Worm (Caenorhabditis elegans) whole organism, L2 larva: ENCODE results near the gene Y14H12B.1.

ENCODE experiments used
- C34F6.9 ChIP-seq: fragments of 150-350 bp; optimal IDR thresholded peaks from 2 replicates; lab custom pipeline; 2014; ENCODE audit warnings: missing biosample characterization, missing genetic modification characterization
- F13H6.1 ChIP-seq: sonication (generic microtip); optimal IDR thresholded peaks from 2 replicates; lab custom pipeline; 2016; ENCODE audit warnings: missing genetic modification characterization, missing compliant biosample characterization
- R02D3.7 ChIP-seq: fragments of 150-350 bp; optimal IDR thresholded peaks from 2 replicates; lab custom pipeline; 2014; ENCODE audit warnings: missing biosample characterization, missing genetic modification characterization
- ZK546.5 ChIP-seq: sonication (generic microtip); optimal IDR thresholded peaks from 2 replicates; lab custom pipeline; 2017; ENCODE audit warnings: missing biosample characterization, missing genetic modification characterization
- alr-1 ChIP-seq: fragments of 150-350 bp; optimal IDR thresholded peaks from 2 replicates; lab custom pipeline; 2014; ENCODE audit warnings: missing biosample characterization, missing genetic modification characterization
- aly-2 ChIP-seq: fragments of 150-350 bp; optimal IDR thresholded peaks from 2 replicates; lab custom pipeline; 2014; ENCODE audit warnings: missing biosample characterization, missing genetic modification characterization
- ama-1 ChIP-seq: fragments of 150-350 bp; optimal IDR thresholded peaks from 2 replicates; lab custom pipeline; 2018; ENCODE audit warnings: inconsistent platforms
- blmp-1 ChIP-seq: sonication (generic microtip); optimal IDR thresholded peaks from 2 replicates; lab custom pipeline; 2017; ENCODE audit warnings: missing genetic modification characterization, mild to moderate bottlenecking, missing compliant biosample characterization, antibody characterized with exemption, moderate library complexity; ENCODE audit not compliant: insufficient read depth
- ceh-16 ChIP-seq: fragments of 150-350 bp; optimal IDR thresholded peaks from 2 replicates; lab custom pipeline; 2014; ENCODE audit warnings: missing biosample characterization, missing genetic modification characterization
- ceh-82 ChIP-seq: fragments of 150-350 bp; optimal IDR thresholded peaks from 2 replicates; lab custom pipeline; 2014; ENCODE audit warnings: missing biosample characterization, missing genetic modification characterization
- crh-2 ChIP-seq: sonication (generic microtip); optimal IDR thresholded peaks from 2 replicates; lab custom pipeline; 2017; ENCODE audit warnings: missing biosample characterization, missing genetic modification characterization
- dmd-4 ChIP-seq: sonication (generic microtip); optimal IDR thresholded peaks from 2 replicates; lab custom pipeline; 2017; ENCODE audit warnings: missing biosample characterization, missing genetic modification characterization
- egl-27 ChIP-seq: sonication (generic microtip); optimal IDR thresholded peaks from 3 replicates; lab custom pipeline; 2017; ENCODE audit warnings: missing biosample characterization, missing genetic modification reagents, missing genetic modification characterization
- elt-1 ChIP-seq: fragments of 150-350 bp; optimal IDR thresholded peaks from 2 replicates; lab custom pipeline; 2014; ENCODE audit warnings: missing biosample characterization, missing genetic modification characterization
- elt-3 ChIP-seq: sonication (generic microtip); optimal IDR thresholded peaks from 2 replicates; lab custom pipeline; 2017; ENCODE audit warnings: missing biosample characterization, missing genetic modification characterization
- fos-1 ChIP-seq: fragments of 150-350 bp; optimal IDR thresholded peaks from 2 replicates; lab custom pipeline; 2014; ENCODE audit warnings: missing biosample characterization, missing genetic modification characterization
- gmeb-1 ChIP-seq: fragments of 150-350 bp; optimal IDR thresholded peaks from 2 replicates; lab custom pipeline; 2014; ENCODE audit warnings: missing biosample characterization, missing genetic modification characterization
- lin-11 ChIP-seq: fragments of 150-350 bp; sonication (generic microtip); optimal IDR thresholded peaks from 2 replicates; lab custom pipeline; 2014; ENCODE audit warnings: missing biosample characterization, missing genetic modification characterization, inconsistent platforms, mixed read lengths
- lin-13 ChIP-seq: fragments of 150-350 bp; optimal IDR thresholded peaks from 2 replicates; lab custom pipeline; 2014; ENCODE audit warnings: missing biosample characterization, missing genetic modification reagents, missing genetic modification characterization
- lsy-2 ChIP-seq, 2 experiments: fragments of 150-350 bp in 1 of 2; sonication (generic microtip) in 1 of 2; optimal IDR thresholded peaks; 2 replicates each; lab custom pipeline; 2014 to 2017; ENCODE audit warnings: missing biosample characterization in 2 of 2, missing genetic modification characterization in 2 of 2
- mab-5 ChIP-seq: fragments of 150-350 bp; optimal IDR thresholded peaks from 2 replicates; lab custom pipeline; 2014; ENCODE audit warnings: missing biosample characterization, missing genetic modification characterization
- mbf-1 ChIP-seq: sonication (generic microtip); optimal IDR thresholded peaks from 2 replicates; lab custom pipeline; 2017; ENCODE audit warnings: missing biosample characterization, missing genetic modification characterization
- mdl-1 ChIP-seq, 2 experiments: fragments of 150-350 bp in 1 of 2; sonication (generic microtip) in 1 of 2; optimal IDR thresholded peaks; 2 replicates each; lab custom pipeline; 2017; ENCODE audit warnings: missing biosample characterization in 2 of 2, missing genetic modification characterization in 2 of 2
- nhr-11 ChIP-seq: fragments of 150-350 bp; optimal IDR thresholded peaks from 2 replicates; lab custom pipeline; 2014; ENCODE audit warnings: missing biosample characterization, missing genetic modification characterization
- nhr-12 ChIP-seq: fragments of 150-350 bp; optimal IDR thresholded peaks from 2 replicates; lab custom pipeline; 2014; ENCODE audit warnings: missing biosample characterization, missing genetic modification characterization
- nhr-129 ChIP-seq: fragments of 150-350 bp; optimal IDR thresholded peaks from 2 replicates; lab custom pipeline; 2014; ENCODE audit warnings: missing biosample characterization, missing genetic modification characterization
- nhr-21 ChIP-seq: fragments of 150-350 bp; optimal IDR thresholded peaks from 2 replicates; lab custom pipeline; 2014; ENCODE audit warnings: missing biosample characterization, missing genetic modification characterization
- nhr-23 ChIP-seq: fragments of 150-350 bp; optimal IDR thresholded peaks from 2 replicates; lab custom pipeline; 2014; ENCODE audit warnings: missing biosample characterization, missing genetic modification reagents, missing genetic modification characterization
- nhr-237 ChIP-seq: fragments of 150-350 bp; optimal IDR thresholded peaks from 2 replicates; lab custom pipeline; 2014; ENCODE audit warnings: missing biosample characterization, missing genetic modification characterization
- nhr-25 ChIP-seq: fragments of 150-350 bp; sonication (generic microtip); optimal IDR thresholded peaks from 3 replicates; lab custom pipeline; 2014; ENCODE audit warnings: missing biosample characterization, missing genetic modification characterization
- nhr-6 ChIP-seq: fragments of 150-350 bp; optimal IDR thresholded peaks from 2 replicates; lab custom pipeline; 2014; ENCODE audit warnings: missing biosample characterization, missing genetic modification characterization
- peb-1 ChIP-seq: fragments of 150-350 bp; optimal IDR thresholded peaks from 2 replicates; lab custom pipeline; 2014; ENCODE audit warnings: missing biosample characterization, missing genetic modification characterization
- skn-1 ChIP-seq: sonication (generic microtip); optimal IDR thresholded peaks from 2 replicates; lab custom pipeline; 2017; ENCODE audit warnings: missing biosample characterization, missing genetic modification characterization
- sma-3 ChIP-seq: sonication (generic microtip); optimal IDR thresholded peaks from 2 replicates; lab custom pipeline; 2016; ENCODE audit warnings: missing genetic modification reagents, missing genetic modification characterization, missing compliant biosample characterization
- sma-9 ChIP-seq, 2 experiments: fragments of 150-350 bp in 1 of 2; sonication (generic microtip) in 1 of 2; optimal IDR thresholded peaks; 2 replicates each; lab custom pipeline; 2014 to 2016; ENCODE audit warnings: missing genetic modification characterization in 2 of 2, mild to moderate bottlenecking in 1 of 2, missing biosample characterization in 1 of 2, missing compliant biosample characterization in 1 of 2, missing genetic modification reagents in 1 of 2, moderate library complexity in 1 of 2
- unc-39 ChIP-seq: fragments of 150-350 bp; optimal IDR thresholded peaks from 2 replicates; lab custom pipeline; 2014; ENCODE audit warnings: missing biosample characterization, missing genetic modification characterization
- unc-55 ChIP-seq: fragments of 150-350 bp; sonication (generic microtip); optimal IDR thresholded peaks from 3 replicates; lab custom pipeline; 2014; ENCODE audit warnings: missing biosample characterization, missing genetic modification reagents, missing genetic modification characterization
- unc-62 ChIP-seq: fragments of 150-350 bp; optimal IDR thresholded peaks from 2 replicates; lab custom pipeline; 2014; ENCODE audit warnings: missing biosample characterization, missing genetic modification reagents, missing genetic modification characterization
- zag-1 ChIP-seq: fragments of 150-350 bp; optimal IDR thresholded peaks from 2 replicates; lab custom pipeline; 2014; ENCODE audit warnings: missing biosample characterization, missing genetic modification characterization
- ztf-1 ChIP-seq: fragments of 200-800 bp; sonication (Bioruptor generic); conservative IDR thresholded peaks from 2 replicates; pipeline ENCODE4 v1.3.6; 2022; ENCODE audit warnings: missing genetic modification characterization, missing compliant biosample characterization
- ztf-11 ChIP-seq: sonication (generic microtip); optimal IDR thresholded peaks from 2 replicates; lab custom pipeline; 2017; ENCODE audit warnings: missing biosample characterization, missing genetic modification characterization
- ztf-4 ChIP-seq: fragments of 150-350 bp; optimal IDR thresholded peaks from 2 replicates; lab custom pipeline; 2014; ENCODE audit warnings: missing biosample characterization, missing genetic modification characterization

Gene Y14H12B.1

DNA sequence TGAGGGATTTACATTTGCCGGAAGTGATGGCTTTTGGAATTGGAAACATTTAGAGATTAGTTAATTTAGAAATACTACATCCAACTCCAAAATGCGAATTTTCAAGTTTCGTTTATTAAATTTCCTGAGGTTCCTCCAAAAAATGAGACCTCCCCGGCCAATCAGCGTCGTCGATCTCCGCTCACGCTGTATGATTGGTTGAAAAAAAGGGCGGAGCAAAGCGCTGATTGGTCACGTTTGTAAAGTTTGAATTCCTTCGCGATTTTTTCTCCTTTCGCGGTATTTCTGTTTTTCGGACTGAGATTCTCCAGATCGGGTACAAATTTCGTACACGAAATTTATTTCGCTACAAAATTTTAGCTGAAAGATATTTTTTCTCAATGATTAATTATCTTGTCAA lies 13.2 kb downstream of the Y14H12B.1 start:
- TF ChIP-seq ztf-1 (GFP tag; lab: Robert Waterston, UW) (no peak), R02D3.7 (tag; lab: Kevin White, UChicago) (no peak), C34F6.9 (tag; lab: Kevin White, UChicago) (no peak), dmd-4 (no peak), mab-5 (tag; lab: Kevin White, UChicago) (no peak), ZK546.5 (tag; lab: Kevin White, UChicago) (no peak), skn-1 (tag; lab: Kevin White, UChicago) (no peak), elt-1 (tag; lab: Kevin White, UChicago) (no peak), ceh-16 (tag; lab: Kevin White, UChicago) (no peak), sma-9 (GFP tag; optimal IDR thresholded peaks at IDR 0.05; lab: Kevin White, UChicago) (no peak), sma-9 (tag; optimal IDR thresholded peaks at IDR 0.05; lab: Kevin White, UChicago) (no peak), blmp-1 (tag; lab: Kevin White, UChicago) (no peak), ztf-11 (tag; lab: Kevin White, UChicago) (no peak), nhr-25 (tag; lab: Kevin White, UChicago) (no peak), ceh-82 (tag; lab: Kevin White, UChicago) (no peak), nhr-21 (tag; lab: Kevin White, UChicago) (no peak), nhr-12 (no peak), lsy-2 (tag; optimal IDR thresholded peaks at IDR 0.05; lab: Kevin White, UChicago) (no peak), unc-39 (tag; lab: Kevin White, UChicago) (no peak), mbf-1 (tag; lab: Kevin White, UChicago) (no peak)

ce11 chrII:3948507-3948906 lies 14.3 kb downstream of the Y14H12B.1 start:
- peak; percentile 37 for TF ChIP-seq unc-55 (GFP tag; lab: Kevin White, UChicago)
- peak; percentile 53 for TF ChIP-seq C34F6.9 (tag; lab: Kevin White, UChicago)
- TF ChIP-seq sma-3 = no peak

DNA sequence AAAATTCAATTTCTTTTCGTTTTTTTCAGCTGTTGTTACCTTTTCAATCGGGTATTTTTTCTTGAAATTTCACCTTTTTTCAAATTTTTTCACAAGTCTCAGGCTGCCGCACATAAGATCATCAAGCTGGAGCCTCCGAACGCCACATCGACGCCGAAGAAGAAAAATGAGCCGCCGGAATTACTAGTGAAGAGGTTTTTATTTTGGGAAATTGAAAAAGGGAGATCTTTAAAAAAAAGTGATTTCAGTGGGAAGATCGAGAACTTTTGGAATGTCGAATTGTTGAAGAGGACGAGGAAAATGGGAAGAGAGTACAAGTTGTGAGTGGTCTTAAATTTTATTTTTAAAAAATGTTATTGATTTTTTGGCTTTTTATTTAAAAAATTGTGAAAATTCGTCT lies 15.8 kb downstream of the Y14H12B.1 start, which contains the start of gene sea-2:
Gene sea-2, plus strand, starts transcription at position 301 of the 400 bp plus-strand sequence.
- no peak for TF ChIP-seq lsy-2 (tag; optimal IDR thresholded peaks at IDR 0.05; lab: Kevin White, UChicago)
- no peak for TF ChIP-seq fos-1 (tag; lab: Kevin White, UChicago)
- TF ChIP-seq nhr-23 (tag; lab: Kevin White, UChicago) = no peak
- no peak for TF ChIP-seq F13H6.1
- no peak for TF ChIP-seq mdl-1 (tag; optimal IDR thresholded peaks at IDR 0.05; lab: Kevin White, UChicago)
- no peak for TF ChIP-seq gmeb-1 (tag; lab: Kevin White, UChicago)
- TF ChIP-seq blmp-1 (tag; lab: Kevin White, UChicago) = no peak
- no peak for TF ChIP-seq ama-1
- TF ChIP-seq peb-1 (tag; lab: Kevin White, UChicago) = no peak

ce11 chrII:3951354-3951753 lies 17.1 kb downstream of the Y14H12B.1 start:
- TF ChIP-seq unc-55 (GFP tag; lab: Kevin White, UChicago) (no peak), lin-11 (tag; lab: Kevin White, UChicago) (no peak), nhr-6 (no peak), unc-39 (tag; lab: Kevin White, UChicago) (no peak), mbf-1 (tag; lab: Kevin White, UChicago) (no peak), ztf-4 (no peak), sma-9 (GFP tag; optimal IDR thresholded peaks at IDR 0.05; lab: Kevin White, UChicago) (peak; percentile 69), sma-9 (tag; optimal IDR thresholded peaks at IDR 0.05; lab: Kevin White, UChicago) (no peak), nhr-21 (tag; lab: Kevin White, UChicago) (no peak), ceh-16 (tag; lab: Kevin White, UChicago) (no peak), nhr-12 (no peak), skn-1 (tag; lab: Kevin White, UChicago) (no peak), ceh-82 (tag; lab: Kevin White, UChicago) (no peak), F13H6.1 (peak; percentile 47), nhr-25 (tag; lab: Kevin White, UChicago) (peak; percentile 82), nhr-23 (tag; lab: Kevin White, UChicago) (no peak), egl-27 (tag; lab: Kevin White, UChicago) (no peak), elt-3 (tag; lab: Kevin White, UChicago) (no peak), aly-2 (tag; lab: Kevin White, UChicago) (no peak), ztf-1 (GFP tag; lab: Robert Waterston, UW) (no peak), C34F6.9 (tag; lab: Kevin White, UChicago) (peak; percentile 6), ZK546.5 (tag; lab: Kevin White, UChicago) (no peak), crh-2 (tag; lab: Kevin White, UChicago) (peak; percentile 12), alr-1 (tag; lab: Kevin White, UChicago) (no peak), unc-62 (GFP tag; lab: Kevin White, UChicago) (no peak), elt-1 (tag; lab: Kevin White, UChicago) (no peak), lin-13 (GFP tag; lab: Kevin White, UChicago) (no peak), ztf-11 (tag; lab: Kevin White, UChicago) (no peak), nhr-11 (tag; lab: Kevin White, UChicago) (no peak), zag-1 (tag; lab: Kevin White, UChicago) (no peak), peb-1 (tag; lab: Kevin White, UChicago) (no peak), dmd-4 (no peak), sma-3 (peak; percentile 14), blmp-1 (tag; lab: Kevin White, UChicago) (peak; percentile 60), nhr-129 (tag; lab: Kevin White, UChicago) (peak; percentile 9), mdl-1 (tag; optimal IDR thresholded peaks at IDR 0.05; lab: Kevin White, UChicago) (no peak), ama-1 (no peak), nhr-237 (tag; lab: Kevin White, UChicago) (no peak), R02D3.7 (tag; lab: Kevin White, UChicago) (no peak), mab-5 (tag; lab: Kevin White, UChicago) (no peak), gmeb-1 (tag; lab: Kevin White, UChicago) (peak; percentile 17)
